Fruit fly (Drosophila melanogaster) whole organism, embryonic: ENCODE measurements around the gene eEF1alpha2.

Experiments used
- Antp ChIP-seq: fragments of 200-800 bp; sonication (Bioruptor generic); optimal IDR thresholded peaks from 3 replicates; lab custom pipeline; 2016; ENCODE audit warnings: missing biosample characterization, missing genetic modification characterization
- Atf6 ChIP-seq: fragments of 200-800 bp; sonication (Bioruptor generic); IDR thresholded peaks from 2 replicates; pipeline ENCODE4 v1.3.6; 2022; ENCODE audit warnings: missing biosample characterization, missing genetic modification characterization
- BtbVII ChIP-seq: fragments of 200-800 bp; sonication (Bioruptor generic); optimal IDR thresholded peaks from 3 replicates; lab custom pipeline; 2017; ENCODE audit warnings: missing biosample characterization, mild to moderate bottlenecking, missing genetic modification characterization
- CG10431 ChIP-seq: fragments of 200-800 bp; sonication (Bioruptor generic); optimal IDR thresholded peaks from 3 replicates; lab custom pipeline; 2018; ENCODE audit warnings: missing biosample characterization, mild to moderate bottlenecking, missing genetic modification characterization
- CG10462 ChIP-seq: fragments of 200-800 bp; sonication (Bioruptor generic); optimal IDR thresholded peaks from 2 replicates; lab custom pipeline; 2016; ENCODE audit warnings: missing biosample characterization, missing genetic modification characterization
- CG11560 ChIP-seq: fragments of 200-800 bp; sonication (Bioruptor generic); IDR thresholded peaks from 3 replicates; pipeline ENCODE4 v1.3.6; 2022; ENCODE audit warnings: missing biosample characterization, missing genetic modification characterization
- CG13287 ChIP-seq: fragments of 200-800 bp; sonication (Bioruptor generic); IDR thresholded peaks from 2 replicates; pipeline ENCODE4 v1.3.6; 2022; ENCODE audit warnings: missing biosample characterization, missing genetic modification characterization; ENCODE audit not compliant: partially characterized antibody
- CG1603 ChIP-seq: fragments of 200-800 bp; sonication (Bioruptor generic); optimal IDR thresholded peaks from 2 replicates; lab custom pipeline; 2019; ENCODE audit warnings: missing biosample characterization, mild to moderate bottlenecking, missing genetic modification characterization, moderate library complexity
- CG16815 ChIP-seq: fragments of 200-800 bp; sonication (Bioruptor generic); optimal IDR thresholded peaks from 3 replicates; lab custom pipeline; 2017; ENCODE audit warnings: missing biosample characterization, mild to moderate bottlenecking, missing genetic modification characterization
- CG18619 ChIP-seq: fragments of 200-800 bp; sonication (Bioruptor generic); optimal IDR thresholded peaks from 3 replicates; lab custom pipeline; 2017; ENCODE audit warnings: missing biosample characterization, mild to moderate bottlenecking, missing genetic modification characterization
- CG34422 ChIP-seq: fragments of 200-800 bp; sonication (Bioruptor generic); IDR thresholded peaks from 3 replicates; pipeline ENCODE4 v1.3.6; 2022; ENCODE audit warnings: missing biosample characterization, missing genetic modification characterization
- CG4328 ChIP-seq: fragments of 200-800 bp; sonication (Bioruptor generic); optimal IDR thresholded peaks from 3 replicates; lab custom pipeline; 2017; ENCODE audit warnings: missing biosample characterization, missing genetic modification reagents, missing genetic modification characterization
- CG4854 ChIP-seq: fragments of 200-800 bp; sonication (Bioruptor generic); optimal IDR thresholded peaks from 2 replicates; lab custom pipeline; 2016; ENCODE audit warnings: missing biosample characterization, missing genetic modification characterization, inconsistent platforms
- CG5180 ChIP-seq: fragments of 200-800 bp; sonication (Bioruptor generic); optimal IDR thresholded peaks from 3 replicates; lab custom pipeline; 2017; ENCODE audit warnings: missing biosample characterization, missing genetic modification characterization, mild to moderate bottlenecking, moderate library complexity, missing genetic modification reagents
- CG8478 ChIP-seq: fragments of >200 bp; optimal IDR thresholded peaks from 2 replicates; lab custom pipeline; 2018
- CG9817 ChIP-seq: fragments of 200-800 bp; sonication (Bioruptor generic); optimal IDR thresholded peaks from 2 replicates; lab custom pipeline; 2018; ENCODE audit warnings: missing biosample characterization, mild to moderate bottlenecking, missing genetic modification characterization, moderate library complexity
- Dref ChIP-seq: fragments of 200-800 bp; sonication (Bioruptor generic); IDR thresholded peaks from 2 replicates; pipeline ENCODE4 v1.3.6; 2022; ENCODE audit warnings: missing biosample characterization, missing genetic modification characterization
- Drgx ChIP-seq: fragments of 200-800 bp; sonication (Bioruptor generic); IDR thresholded peaks from 2 replicates; pipeline ENCODE4 v1.3.6; 2022; ENCODE audit warnings: missing biosample characterization, missing genetic modification characterization
- Eip74EF ChIP-seq, 2 experiments: fragments of 200-800 bp in 1 of 2; fragments of >200 bp in 1 of 2; sonication (Bioruptor generic) in 1 of 2; optimal IDR thresholded peaks; 2 replicates each; lab custom pipeline; 2017 to 2019; ENCODE audit warnings: missing biosample characterization in 2 of 2, missing genetic modification characterization in 2 of 2, mild to moderate bottlenecking in 1 of 2, moderate library complexity in 1 of 2
- Fer3 ChIP-seq: fragments of 200-800 bp; sonication (Bioruptor generic); optimal IDR thresholded peaks from 2 replicates; lab custom pipeline; 2018; ENCODE audit warnings: missing biosample characterization, mild to moderate bottlenecking, missing genetic modification characterization, moderate library complexity
- GATAe ChIP-seq: fragments of 200-800 bp; sonication (Bioruptor generic); conservative IDR thresholded peaks from 2 replicates; pipeline ENCODE4 v1.3.6; 2022; ENCODE audit warnings: missing biosample characterization, missing genetic modification characterization
- Gsc ChIP-seq: fragments of 200-800 bp; sonication (Bioruptor generic); IDR thresholded peaks from 2 replicates; pipeline ENCODE4 v1.3.6; 2022; ENCODE audit warnings: missing biosample characterization, missing genetic modification characterization
- HmgD ChIP-seq: fragments of 200-800 bp; sonication (Bioruptor generic); optimal IDR thresholded peaks from 3 replicates; lab custom pipeline; 2016; ENCODE audit warnings: missing biosample characterization, missing genetic modification characterization
- HmgZ ChIP-seq: fragments of 200-800 bp; sonication (Bioruptor generic); optimal IDR thresholded peaks from 2 replicates; lab custom pipeline; 2018; ENCODE audit warnings: missing biosample characterization, mild to moderate bottlenecking, missing genetic modification characterization
- Hsf ChIP-seq: fragments of 200-800 bp; sonication (Bioruptor generic); optimal IDR thresholded peaks from 3 replicates; lab custom pipeline; 2016; ENCODE audit warnings: missing biosample characterization, missing genetic modification characterization
- MTF-1 ChIP-seq: fragments of 200-800 bp; sonication (Bioruptor generic); optimal IDR thresholded peaks from 2 replicates; lab custom pipeline; 2018; ENCODE audit warnings: missing biosample characterization, mild to moderate bottlenecking, missing genetic modification characterization, borderline replicate concordance
- Oaz ChIP-seq: fragments of 200-800 bp; sonication (Bioruptor generic); IDR thresholded peaks from 2 replicates; pipeline ENCODE4 v1.3.6; 2022; ENCODE audit warnings: missing biosample characterization, missing genetic modification characterization
- Ssrp ChIP-seq: fragments of 200-800 bp; sonication (Bioruptor generic); optimal IDR thresholded peaks from 2 replicates; lab custom pipeline; 2018; ENCODE audit warnings: missing biosample characterization, mild to moderate bottlenecking, missing genetic modification characterization, moderate library complexity
- ac ChIP-seq: fragments of 200-800 bp; sonication (Bioruptor generic); optimal IDR thresholded peaks from 3 replicates; lab custom pipeline; 2017; ENCODE audit warnings: missing biosample characterization, mild to moderate bottlenecking, missing genetic modification characterization
- ase ChIP-seq: fragments of 200-800 bp; sonication (Bioruptor generic); IDR thresholded peaks from 3 replicates; pipeline ENCODE4 v1.3.6; 2022; ENCODE audit warnings: missing biosample characterization, missing genetic modification characterization
- az2 ChIP-seq: fragments of 200-800 bp; sonication (Bioruptor generic); optimal IDR thresholded peaks from 3 replicates; lab custom pipeline; 2016; ENCODE audit warnings: missing biosample characterization, missing genetic modification characterization
- chm ChIP-seq: fragments of 200-800 bp; sonication (Bioruptor generic); IDR thresholded peaks from 2 replicates; pipeline ENCODE4 v1.3.6; 2022; ENCODE audit warnings: missing biosample characterization, missing genetic modification characterization
- ci ChIP-seq: fragments of 200-800 bp; sonication (Bioruptor generic); IDR thresholded peaks from 3 replicates; pipeline ENCODE4 v1.3.6; 2022; ENCODE audit warnings: missing biosample characterization, missing genetic modification characterization
- corto ChIP-seq: fragments of 200-800 bp; sonication (Bioruptor generic); optimal IDR thresholded peaks from 2 replicates; lab custom pipeline; 2016; ENCODE audit warnings: missing biosample characterization, mild to moderate bottlenecking, missing genetic modification characterization, moderate library complexity
- crc ChIP-seq: fragments of 200-800 bp; sonication (Bioruptor generic); optimal IDR thresholded peaks from 2 replicates; lab custom pipeline; 2016; ENCODE audit warnings: missing biosample characterization, missing genetic modification characterization
- dmrt11E ChIP-seq: fragments of 200-800 bp; sonication (Bioruptor generic); optimal IDR thresholded peaks from 3 replicates; lab custom pipeline; 2018; ENCODE audit warnings: missing biosample characterization, mild to moderate bottlenecking, missing genetic modification characterization, moderate library complexity
- gsb ChIP-seq: fragments of 200-800 bp; sonication (Bioruptor generic); IDR thresholded peaks from 2 replicates; pipeline ENCODE4 v1.3.6; 2022; ENCODE audit warnings: missing biosample characterization, missing genetic modification characterization
- insv ChIP-seq, 2 experiments: fragments of 200-800 bp; sonication (Bioruptor generic); optimal IDR thresholded peaks; 3 replicates each; lab custom pipeline; 2016 to 2018; ENCODE audit warnings: missing biosample characterization in 2 of 2, missing genetic modification characterization in 2 of 2
- jigr1 ChIP-seq: fragments of 200-800 bp; sonication (Bioruptor generic); IDR thresholded peaks from 3 replicates; pipeline ENCODE4 v1.3.6; 2022; ENCODE audit warnings: missing biosample characterization, missing genetic modification characterization
- jing ChIP-seq: fragments of 200-800 bp; sonication (Bioruptor generic); optimal IDR thresholded peaks from 2 replicates; lab custom pipeline; 2018; ENCODE audit warnings: missing biosample characterization, mild to moderate bottlenecking, missing genetic modification characterization
- ken ChIP-seq: fragments of 200-800 bp; sonication (Bioruptor generic); IDR thresholded peaks from 3 replicates; pipeline ENCODE4 v1.3.6; 2022; ENCODE audit warnings: missing biosample characterization, missing genetic modification characterization
- lilli ChIP-seq: fragments of 200-800 bp; sonication (Bioruptor generic); optimal IDR thresholded peaks from 3 replicates; lab custom pipeline; 2016; ENCODE audit warnings: missing biosample characterization, missing genetic modification characterization
- otp ChIP-seq: fragments of 200-800 bp; sonication (Bioruptor generic); IDR thresholded peaks from 3 replicates; pipeline ENCODE4, ENCODE4 v1.3.6; 2022; ENCODE audit warnings: missing biosample characterization, missing genetic modification characterization
- pb ChIP-seq: fragments of 200-800 bp; sonication (Bioruptor generic); optimal IDR thresholded peaks from 3 replicates; lab custom pipeline; 2016; ENCODE audit warnings: missing biosample characterization, missing genetic modification characterization
- phol ChIP-seq: fragments of 200-800 bp; sonication (Bioruptor generic); optimal IDR thresholded peaks from 3 replicates; lab custom pipeline; 2018; ENCODE audit warnings: missing biosample characterization, mild to moderate bottlenecking, missing genetic modification characterization, moderate library complexity
- sim ChIP-seq: fragments of 200-800 bp; sonication (Bioruptor generic); IDR thresholded peaks from 2 replicates; pipeline ENCODE4 v1.3.6; 2022; ENCODE audit warnings: missing biosample characterization, missing genetic modification characterization
- sna ChIP-seq: fragments of 200-800 bp; sonication (Bioruptor generic); IDR thresholded peaks from 2 replicates; pipeline ENCODE4 v1.3.6; 2022; ENCODE audit warnings: missing biosample characterization, missing genetic modification characterization; ENCODE audit not compliant: partially characterized antibody
- so ChIP-seq: fragments of 200-800 bp; sonication (Bioruptor generic); IDR thresholded peaks from 3 replicates; pipeline ENCODE4 v1.3.6; 2022; ENCODE audit warnings: missing biosample characterization, missing genetic modification characterization
- unpg ChIP-seq: fragments of 200-800 bp; sonication (Bioruptor generic); optimal IDR thresholded peaks from 3 replicates; lab custom pipeline; 2018; ENCODE audit warnings: missing biosample characterization, mild to moderate bottlenecking, missing genetic modification characterization, moderate library complexity
- vvl ChIP-seq: fragments of 200-800 bp; sonication (Bioruptor generic); IDR thresholded peaks from 2 replicates; pipeline ENCODE4 v1.3.6; 2022; ENCODE audit warnings: missing biosample characterization, missing genetic modification characterization
- zen2 ChIP-seq: fragments of 200-800 bp; sonication (Bioruptor generic); IDR thresholded peaks from 3 replicates; pipeline ENCODE4 v1.3.6; 2022; ENCODE audit warnings: missing biosample characterization, missing genetic modification characterization; ENCODE audit not compliant: partially characterized antibody
- zf30C ChIP-seq: fragments of 200-800 bp; sonication (Bioruptor generic); optimal IDR thresholded peaks from 3 replicates; lab custom pipeline; 2018; ENCODE audit warnings: missing biosample characterization, mild to moderate bottlenecking, missing genetic modification characterization

Gene eEF1alpha2

DNA sequence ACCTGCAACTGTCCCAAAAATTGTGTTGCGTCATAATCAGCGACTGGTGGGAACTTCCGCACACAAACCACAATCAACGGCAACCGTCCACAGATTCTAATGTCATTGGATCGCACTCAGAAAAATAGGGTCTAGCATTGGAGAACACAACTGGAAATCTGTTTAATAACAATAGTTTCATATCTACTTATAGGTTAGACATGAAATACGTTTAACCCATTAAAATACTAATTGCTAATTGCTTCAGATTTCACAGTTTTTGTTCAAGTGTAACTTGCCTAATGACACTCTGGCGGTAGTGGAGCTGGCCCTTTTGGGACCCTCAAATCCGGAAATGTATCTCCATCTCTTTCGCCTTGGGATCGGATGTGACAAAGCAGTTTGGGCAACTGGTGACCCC is 41.6 kb upstream of the eEF1alpha2 start (continued):
- TF ChIP-seq zf30C = no peak
- TF ChIP-seq otp (GFP tag; lab: Robert Waterston, UW) = 0 out of 3 replicates have a peak, but pooled peaks have one; percentile 51
- no peak for TF ChIP-seq pb (GFP tag; lab: Kevin White, UChicago)
- TF ChIP-seq chm (GFP tag; lab: Robert Waterston, UW) = no peak
- TF ChIP-seq vvl (GFP tag; lab: Robert Waterston, UW) = no peak
- TF ChIP-seq phol (tag; lab: Kevin White, UChicago) = peak; percentile 6
- TF ChIP-seq Hsf = peak; percentile 17
- TF ChIP-seq ci (GFP tag; lab: Robert Waterston, UW) = 0 out of 3 replicates have a peak, but pooled peaks have one; percentile 13
- no peak for TF ChIP-seq BtbVII (GFP tag; lab: Kevin White, UChicago)
- no peak for TF ChIP-seq HmgZ (tag; lab: Kevin White, UChicago)
- no peak for TF ChIP-seq Fer3
- peak; percentile 7 for TF ChIP-seq Ssrp (tag; lab: Kevin White, UChicago)
- TF ChIP-seq unpg (GFP tag; lab: Kevin White, UChicago) = peak; percentile 37
- TF ChIP-seq ase (GFP tag; lab: Robert Waterston, UW) = no peak
- TF ChIP-seq CG4328 (GFP tag; lab: Kevin White, UChicago) = no peak
- TF ChIP-seq lilli (GFP tag; lab: Kevin White, UChicago) = no peak
- no peak for TF ChIP-seq HmgD (GFP tag; lab: Kevin White, UChicago)
- TF ChIP-seq crc (GFP tag; lab: Kevin White, UChicago) = no peak
- TF ChIP-seq CG5180 = no peak
- TF ChIP-seq Oaz (GFP tag; lab: Robert Waterston, UW) = no peak
- TF ChIP-seq Antp (GFP tag; lab: Kevin White, UChicago) = peak; percentile 28
- no peak for TF ChIP-seq CG10431 (GFP tag; lab: Kevin White, UChicago)
- no peak for TF ChIP-seq CG13287 (GFP tag; lab: Robert Waterston, UW)
- no peak for TF ChIP-seq Dref (GFP tag; lab: Robert Waterston, UW)
- no peak for TF ChIP-seq insv (GFP tag; optimal IDR thresholded peaks at IDR 0.05; lab: Kevin White, UChicago)
- peak; percentile 75 for TF ChIP-seq dmrt11E
- TF ChIP-seq gsb (GFP tag; lab: Robert Waterston, UW) = no peak
- peak; percentile 69 for TF ChIP-seq CG1603 (tag; lab: Kevin White, UChicago)
- no peak for TF ChIP-seq Atf6 (GFP tag; lab: Robert Waterston, UW)
- TF ChIP-seq Gsc (GFP tag; lab: Robert Waterston, UW) = no peak
- no peak for TF ChIP-seq so (GFP tag; lab: Robert Waterston, UW)
- no peak for TF ChIP-seq corto (GFP tag; lab: Kevin White, UChicago)
- TF ChIP-seq CG11560 (tag; lab: Robert Waterston, UW) = no peak
- TF ChIP-seq CG8478 (lab: Kevin White, UChicago) = no peak
- no peak for TF ChIP-seq CG4854
- TF ChIP-seq CG16815 (GFP tag; lab: Kevin White, UChicago) = peak; percentile 31
- no peak for TF ChIP-seq CG9817 (tag; lab: Kevin White, UChicago)
- no peak for TF ChIP-seq Eip74EF (GFP tag; optimal IDR thresholded peaks at IDR 0.05; lab: Kevin White, UChicago)
- TF ChIP-seq az2 (GFP tag; lab: Kevin White, UChicago) = peak; percentile 22
- TF ChIP-seq CG34422 (GFP tag; lab: Robert Waterston, UW) = no peak
- no peak for TF ChIP-seq ac
- TF ChIP-seq jing (GFP tag; lab: Kevin White, UChicago) = no peak
- TF ChIP-seq jigr1 = no peak
- no peak for TF ChIP-seq CG18619
- TF ChIP-seq GATAe (GFP tag; lab: Robert Waterston, UW) = no peak
- TF ChIP-seq zen2 = no peak
- no peak for TF ChIP-seq sna
- TF ChIP-seq CG10462 (GFP tag; lab: Kevin White, UChicago) = no peak
- TF ChIP-seq ken (GFP tag; lab: Robert Waterston, UW) = no peak
- no peak for TF ChIP-seq MTF-1 (GFP tag; lab: Kevin White, UChicago)
- TF ChIP-seq sim (GFP tag; lab: Robert Waterston, UW) = no peak
- TF ChIP-seq Drgx = no peak
